Worm (Caenorhabditis elegans): Measurements from ENCODE around the gene C06C3.12.

The C06C3.12 gene

ce11 chrII:9356723-9357122 is 18.2 kb upstream of the C06C3.12 start (continued):
- TF ChIP-seq hpl-2 (GFP tag; optimal IDR thresholded peaks at IDR 0.05) (no peak), unc-98 (GFP tag; IDR thresholded peaks at IDR 0.05) (no peak), mdl-1 (tag; optimal IDR thresholded peaks at IDR 0.05) (peak in 1 of 2 experiments; percentile 60), nhr-71 (tag; optimal IDR thresholded peaks at IDR 0.05) (peak; percentile 65), ceh-8 (GFP tag; optimal IDR thresholded peaks at IDR 0.05) (no peak), lin-15B (tag; optimal IDR thresholded peaks at IDR 0.05) (no peak), C16A3.4 (tag; optimal IDR thresholded peaks at IDR 0.05) (peak; percentile 12), zip-4 (GFP tag; optimal IDR thresholded peaks at IDR 0.05) (no peak), dpl-1 (GFP tag; optimal IDR thresholded peaks at IDR 0.05) (peak in 2 of 3 experiments; percentile 17 to 35), pqm-1 (tag; optimal IDR thresholded peaks at IDR 0.05) (no peak), lin-13 (GFP tag; optimal IDR thresholded peaks at IDR 0.05) (no peak), mep-1 (tag; optimal IDR thresholded peaks at IDR 0.05) (peak; percentile 25), snpc-4 (tag; optimal IDR thresholded peaks at IDR 0.05) (no peak), sptf-1 (tag; optimal IDR thresholded peaks at IDR 0.05) (no peak), fkh-4 (tag; optimal IDR thresholded peaks at IDR 0.05; ENCODE audit: borderline replicate concordance) (no peak), dsc-1 (tag; optimal IDR thresholded peaks at IDR 0.05) (no peak), elt-2 (tag; optimal IDR thresholded peaks at IDR 0.05) (no peak), zag-1 (tag; optimal IDR thresholded peaks at IDR 0.05) (no peak), vab-15 (tag; optimal IDR thresholded peaks at IDR 0.05) (no peak), ceh-88 (GFP tag; IDR thresholded peaks at IDR 0.05) (no peak), ceh-82 (tag; optimal IDR thresholded peaks at IDR 0.05) (peak in 1 of 3 experiments; percentile 8), isw-1 (GFP tag; IDR thresholded peaks at IDR 0.05) (no peak), nhr-76 (tag; optimal IDR thresholded peaks at IDR 0.05) (no peak), aly-2 (tag; optimal IDR thresholded peaks at IDR 0.05) (no peak), elt-3 (tag; optimal IDR thresholded peaks at IDR 0.05) (peak in 1 of 6 experiments; percentile 60), unc-62 (GFP tag; optimal IDR thresholded peaks at IDR 0.05) (no peak), nhr-77 (tag; optimal IDR thresholded peaks at IDR 0.05) (peak; percentile 38), unc-86 (tag; optimal IDR thresholded peaks at IDR 0.05) (no peak), aha-1 (tag; optimal IDR thresholded peaks at IDR 0.05) (no peak), pax-3 (tag; optimal IDR thresholded peaks at IDR 0.05) (no peak), ama-1 (optimal IDR thresholded peaks at IDR 0.05) (no peak), C34B4.2 (tag; optimal IDR thresholded peaks at IDR 0.05) (no peak), ztf-4 (tag; optimal IDR thresholded peaks at IDR 0.05) (no peak), blmp-1 (tag; optimal IDR thresholded peaks at IDR 0.05) (peak; percentile 59), Y116A8C.19 (tag; optimal IDR thresholded peaks at IDR 0.05; ENCODE audit: borderline replicate concordance) (no peak), nhr-85 (tag) (peak; percentile 79), jun-1 (tag; optimal IDR thresholded peaks at IDR 0.05) (no peak), hlh-4 (tag; optimal IDR thresholded peaks at IDR 0.05) (no peak), egl-27 (tag; optimal IDR thresholded peaks at IDR 0.05) (peak in 1 of 2 experiments; percentile 51), rnt-1 (tag; optimal IDR thresholded peaks at IDR 0.05) (peak; percentile 50), egl-13 (tag; optimal IDR thresholded peaks at IDR 0.05) (no peak), nhr-19 (GFP tag; conservative IDR thresholded peaks at IDR 0.05) (peak; percentile 50), unc-30 (tag; optimal IDR thresholded peaks at IDR 0.05) (no peak), ztf-11 (tag; optimal IDR thresholded peaks at IDR 0.05) (no peak), grh-1 (GFP tag; IDR thresholded peaks at IDR 0.05) (no peak), ces-1 (GFP tag; optimal IDR thresholded peaks at IDR 0.05) (no peak), snu-23 (GFP tag; optimal IDR thresholded peaks at IDR 0.05) (peak; percentile 69), efl-1 (optimal IDR thresholded peaks at IDR 0.05) (peak; percentile 47 to 49), efl-1 (GFP tag; optimal IDR thresholded peaks at IDR 0.05 in 1 of 2) (peak; percentile 11 to 89), lsy-2 (tag; optimal IDR thresholded peaks at IDR 0.05) (peak in 1 of 2 experiments; percentile 68), nhr-47 (tag; optimal IDR thresholded peaks at IDR 0.05) (peak; percentile 40), lin-35 (GFP tag; optimal IDR thresholded peaks at IDR 0.05) (peak; percentile 33 to 48), unc-130 (tag; optimal IDR thresholded peaks at IDR 0.05) (peak; percentile 63), lin-14 (GFP tag; optimal IDR thresholded peaks at IDR 0.05) (peak; percentile 91)
